Fruit fly (Drosophila melanogaster): ENCODE results near the gene CG42507.

CG42507 gene

dm6 chr3L:14760949-14761348 lies 3.2 kb upstream of the CG42507 start, which contains the start of gene Trl:
Gene Trl, minus strand, starts transcription at chr3L:14761049.
- no peak for TF ChIP-seq N (GFP tag; optimal IDR thresholded peaks at IDR 0.05)
- no peak for TF ChIP-seq tai (GFP tag; optimal IDR thresholded peaks at IDR 0.05)
- TF ChIP-seq foxo (GFP tag; optimal IDR thresholded peaks at IDR 0.05): no peak
- no peak for TF ChIP-seq Dfd (GFP tag; optimal IDR thresholded peaks at IDR 0.05)
- no peak for TF ChIP-seq Jra (GFP tag; optimal IDR thresholded peaks at IDR 0.05)
- no peak for TF ChIP-seq Rel (GFP tag; optimal IDR thresholded peaks at IDR 0.05)
- no peak for TF ChIP-seq Rel (tag; optimal IDR thresholded peaks at IDR 0.05)
- no peak for TF ChIP-seq Myc (optimal IDR thresholded peaks at IDR 0.05)
- TF ChIP-seq dsf (GFP tag; optimal IDR thresholded peaks at IDR 0.05; ENCODE audit: borderline replicate concordance): no peak
- TF ChIP-seq CrebA (GFP tag; optimal IDR thresholded peaks at IDR 0.05; ENCODE audit: borderline replicate concordance): no peak
- TF ChIP-seq psq (GFP tag; optimal IDR thresholded peaks at IDR 0.05): no peak
- TF ChIP-seq Hr83 (GFP tag; optimal IDR thresholded peaks at IDR 0.05; ENCODE audit: poor library complexity, severe bottlenecking): no peak
- TF ChIP-seq woc (GFP tag; optimal IDR thresholded peaks at IDR 0.05): no peak
- no peak for TF ChIP-seq rgr (GFP tag; optimal IDR thresholded peaks at IDR 0.05)
- TF ChIP-seq OdsH (GFP tag; optimal IDR thresholded peaks at IDR 0.05): no peak
- no peak for TF ChIP-seq lola (GFP tag; optimal IDR thresholded peaks at IDR 0.05)
- no peak for TF ChIP-seq ey (GFP tag; optimal IDR thresholded peaks at IDR 0.05)
- no peak for TF ChIP-seq sage (GFP tag; optimal IDR thresholded peaks at IDR 0.05)
- TF ChIP-seq Mio (GFP tag; optimal IDR thresholded peaks at IDR 0.05): no peak
- TF ChIP-seq sv (GFP tag; optimal IDR thresholded peaks at IDR 0.05): no peak

dm6 chr3L:14759984-14760626 lies 2.3 kb upstream of the CG42507 start:
- TF ChIP-seq tai (GFP tag; optimal IDR thresholded peaks at IDR 0.05) (peak; percentile 52), brk (GFP tag; optimal IDR thresholded peaks at IDR 0.05) (no peak), Dfd (GFP tag; optimal IDR thresholded peaks at IDR 0.05) (no peak), OdsH (GFP tag; optimal IDR thresholded peaks at IDR 0.05) (no peak), Rel (GFP tag; optimal IDR thresholded peaks at IDR 0.05) (no peak), Rel (tag; optimal IDR thresholded peaks at IDR 0.05) (no peak), fru (GFP tag; optimal IDR thresholded peaks at IDR 0.05) (peak; percentile 57), CG32264 (GFP tag; optimal IDR thresholded peaks at IDR 0.05) (no peak), ey (GFP tag; optimal IDR thresholded peaks at IDR 0.05) (peak; percentile 49), psq (GFP tag; optimal IDR thresholded peaks at IDR 0.05) (no peak), Abd-B (GFP tag; optimal IDR thresholded peaks at IDR 0.05) (no peak), CG9705 (GFP tag; optimal IDR thresholded peaks at IDR 0.05) (no peak), foxo (GFP tag; optimal IDR thresholded peaks at IDR 0.05) (peak in 1 of 2 experiments; percentile 54), dmrt93B (GFP tag; optimal IDR thresholded peaks at IDR 0.05) (no peak), jim (GFP tag; optimal IDR thresholded peaks at IDR 0.05) (no peak), Sp1 (GFP tag; optimal IDR thresholded peaks at IDR 0.05) (peak; percentile 22), dsf (GFP tag; optimal IDR thresholded peaks at IDR 0.05; ENCODE audit: borderline replicate concordance) (no peak), Myc (optimal IDR thresholded peaks at IDR 0.05) (no peak), sv (GFP tag; optimal IDR thresholded peaks at IDR 0.05) (peak; percentile 68), woc (GFP tag; optimal IDR thresholded peaks at IDR 0.05) (no peak), rgr (GFP tag; optimal IDR thresholded peaks at IDR 0.05) (peak; percentile 37), Hnf4 (GFP tag; optimal IDR thresholded peaks at IDR 0.05) (peak; percentile 27), Vsx2 (GFP tag; optimal IDR thresholded peaks at IDR 0.05; ENCODE audit: partially characterized antibody) (no peak), sage (GFP tag; optimal IDR thresholded peaks at IDR 0.05) (peak; percentile 13), lola (GFP tag; optimal IDR thresholded peaks at IDR 0.05) (no peak), Mio (GFP tag; optimal IDR thresholded peaks at IDR 0.05) (no peak), Hr78 (GFP tag; optimal IDR thresholded peaks at IDR 0.05) (no peak), Dif (GFP tag; optimal IDR thresholded peaks at IDR 0.05; ENCODE audit: partially characterized antibody) (peak; percentile 91), GATAd (GFP tag; optimal IDR thresholded peaks at IDR 0.05) (no peak), pan (optimal IDR thresholded peaks at IDR 0.05) (no peak), CrebA (GFP tag; optimal IDR thresholded peaks at IDR 0.05; ENCODE audit: borderline replicate concordance) (no peak), dl (GFP tag; optimal IDR thresholded peaks at IDR 0.05; ENCODE audit: insufficient read depth in 1 of 2, partially characterized antibody in 2 of 2) (peak; percentile 76 to 85), N (GFP tag; optimal IDR thresholded peaks at IDR 0.05) (no peak), usp (GFP tag; optimal IDR thresholded peaks at IDR 0.05) (no peak), HLH106 (tag; optimal IDR thresholded peaks at IDR 0.05) (no peak), Hr83 (GFP tag; optimal IDR thresholded peaks at IDR 0.05; ENCODE audit: poor library complexity, severe bottlenecking) (peak; percentile 35), h (GFP tag; optimal IDR thresholded peaks at IDR 0.05) (peak; percentile 34), Jra (GFP tag; optimal IDR thresholded peaks at IDR 0.05) (peak; percentile 49), br (GFP tag; optimal IDR thresholded peaks at IDR 0.05) (peak; percentile 47)
